Worm (Caenorhabditis elegans): ENCODE results near the gene atic-1.

Gene atic-1

DNA sequence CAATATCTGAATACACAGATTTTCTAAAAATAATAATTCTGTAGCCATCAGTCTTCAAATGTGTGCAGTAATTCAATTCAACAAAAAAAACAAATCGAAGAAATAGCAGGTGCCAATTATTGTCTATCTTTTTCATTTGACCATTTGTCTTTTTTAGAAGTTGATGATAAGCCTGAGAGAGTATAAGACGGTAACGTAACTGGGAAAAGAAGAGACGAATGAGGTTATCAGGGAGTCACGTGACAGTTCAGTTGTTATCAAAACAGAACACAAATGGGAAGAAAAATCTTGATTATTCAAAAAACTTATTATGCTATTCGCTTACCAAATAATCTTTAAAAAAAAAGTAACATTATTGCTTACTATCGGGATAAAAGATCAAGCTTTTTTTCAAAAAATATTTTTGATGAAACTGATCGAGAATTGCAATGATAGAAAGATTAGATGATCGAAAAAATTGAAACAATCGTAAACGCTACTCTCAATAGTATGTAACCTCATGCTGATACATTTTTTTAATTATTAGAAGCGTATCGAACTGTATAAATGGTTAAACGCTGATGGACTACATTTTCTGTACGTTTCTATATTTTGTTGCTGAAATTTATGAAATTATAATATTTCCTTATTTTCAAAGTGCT is 37.4 kb upstream of the atic-1 start (continued):
- TF ChIP-seq ceh-20 (GFP tag; IDR thresholded peaks at IDR 0.05) (no peak), dmd-8 (GFP tag; IDR thresholded peaks at IDR 0.05) (no peak), fkh-10 (GFP tag; optimal IDR thresholded peaks at IDR 0.05) (no peak), nhr-10 (tag; optimal IDR thresholded peaks at IDR 0.05) (no peak)

DNA sequence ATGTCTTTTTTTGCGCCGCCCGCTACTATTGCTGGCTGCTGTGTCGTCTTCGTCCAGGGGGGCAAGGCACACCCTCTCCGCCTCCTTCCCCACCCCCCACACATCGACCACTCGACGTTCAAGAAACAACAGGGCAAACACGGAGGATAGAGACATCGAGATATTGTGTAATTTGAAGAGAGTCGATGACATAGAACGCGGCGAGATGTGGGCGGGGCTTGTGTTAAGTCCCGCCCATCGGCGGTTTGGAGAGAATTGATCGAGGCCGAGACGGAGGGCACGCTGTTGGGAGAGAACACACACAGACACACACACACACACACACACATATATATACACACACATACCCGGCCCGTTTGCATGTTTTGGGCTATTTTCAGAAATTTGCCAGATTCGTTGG is 36.2 kb upstream of the atic-1 start:
- TF ChIP-seq F37D6.2 (tag; optimal IDR thresholded peaks at IDR 0.05), result peak; percentile 51
- TF ChIP-seq hlh-11 (tag; optimal IDR thresholded peaks at IDR 0.05), result peak; percentile 92
- peak; percentile 25 to 57 for TF ChIP-seq daf-16 (GFP tag; optimal IDR thresholded peaks at IDR 0.05)
- TF ChIP-seq daf-16 (tag; optimal IDR thresholded peaks at IDR 0.05), result peak; percentile 72
- TF ChIP-seq ceh-32 (tag; optimal IDR thresholded peaks at IDR 0.05; ENCODE audit: poor library complexity), result peak; percentile 39
- TF ChIP-seq tra-1 (GFP tag; IDR thresholded peaks at IDR 0.05), result peak; percentile 44; the same call in 1 of the 2 replicates
- peak; percentile 45 for TF ChIP-seq ceh-28 (tag; optimal IDR thresholded peaks at IDR 0.05)
- TF ChIP-seq hif-1 (tag; optimal IDR thresholded peaks at IDR 0.05), result peak in 1 of 2 experiments; percentile 60
- no peak for TF ChIP-seq tag-97 (GFP tag; IDR thresholded peaks at IDR 0.05)
- no peak for TF ChIP-seq lir-3 (tag; optimal IDR thresholded peaks at IDR 0.05)
- TF ChIP-seq pha-4 (GFP tag; IDR thresholded peaks at IDR 0.05), result peak; percentile 22; the same call in 1 of the 2 replicates
- no peak for TF ChIP-seq pha-4 (tag; optimal IDR thresholded peaks at IDR 0.05)
- peak; percentile 99 for TF ChIP-seq aha-1 (tag)
- peak; percentile 79 for TF ChIP-seq hlh-30 (tag; optimal IDR thresholded peaks at IDR 0.05; ENCODE audit: insufficient read depth)
- TF ChIP-seq Y48G9A.11 (GFP tag; IDR thresholded peaks at IDR 0.05), result no peak
- no peak for TF ChIP-seq ZK546.5 (tag; optimal IDR thresholded peaks at IDR 0.05)
- TF ChIP-seq cey-2 (tag; optimal IDR thresholded peaks at IDR 0.05; ENCODE audit: borderline replicate concordance, insufficient read depth), result no peak
- TF ChIP-seq mep-1 (tag; optimal IDR thresholded peaks at IDR 0.05), result peak; percentile 89
- no peak for TF ChIP-seq lin-29 (GFP tag; IDR thresholded peaks at IDR 0.05)
- TF ChIP-seq F44E2.7 (GFP tag; IDR thresholded peaks at IDR 0.05), result 0 out of 2 replicates have a peak, but pooled peaks have one; percentile 11
- TF ChIP-seq gei-8 (GFP tag; optimal IDR thresholded peaks at IDR 0.05), result no peak
- TF ChIP-seq lsy-2 (tag; optimal IDR thresholded peaks at IDR 0.05), result peak; percentile 29 to 74
- no peak for TF ChIP-seq daf-8 (GFP tag; IDR thresholded peaks at IDR 0.05)
- no peak for TF ChIP-seq nhr-10 (tag; optimal IDR thresholded peaks at IDR 0.05)
- no peak for TF ChIP-seq attf-4 (tag; optimal IDR thresholded peaks at IDR 0.05)
- no peak for TF ChIP-seq F26F4.8 (GFP tag; conservative IDR thresholded peaks at IDR 0.05)
- peak; percentile 59 for TF ChIP-seq fkh-10 (GFP tag; optimal IDR thresholded peaks at IDR 0.05)
- no peak for TF ChIP-seq lin-15B (tag; optimal IDR thresholded peaks at IDR 0.05)
- 0 out of 2 replicates have a peak, but pooled peaks have one; percentile 58 for TF ChIP-seq D1046.2 (GFP tag; IDR thresholded peaks at IDR 0.05)
- no peak for TF ChIP-seq nhr-237 (tag; optimal IDR thresholded peaks at IDR 0.05)
- TF ChIP-seq set-16 (GFP tag; IDR thresholded peaks at IDR 0.05), result peak; percentile 82
- TF ChIP-seq ctbp-1 (GFP tag; IDR thresholded peaks at IDR 0.05), result peak; percentile 70
- peak; percentile 49 for TF ChIP-seq lin-38 (GFP tag; IDR thresholded peaks at IDR 0.05)
- TF ChIP-seq dmd-8 (GFP tag; IDR thresholded peaks at IDR 0.05), result 0 out of 2 replicates have a peak, but pooled peaks have one; percentile 55
- TF ChIP-seq ztf-11 (tag; optimal IDR thresholded peaks at IDR 0.05), result no peak
- TF ChIP-seq daf-19 (GFP tag; conservative IDR thresholded peaks at IDR 0.05), result no peak
- TF ChIP-seq daf-12 (tag; optimal IDR thresholded peaks at IDR 0.05), result no peak
- no peak for TF ChIP-seq madf-9 (GFP tag; conservative IDR thresholded peaks at IDR 0.05)
- TF ChIP-seq egl-27 (tag; optimal IDR thresholded peaks at IDR 0.05), result no peak
- TF ChIP-seq zip-11 (GFP tag; IDR thresholded peaks at IDR 0.05), result no peak
- TF ChIP-seq zfp-2 (tag; optimal IDR thresholded peaks at IDR 0.05), result no peak
- TF ChIP-seq unc-39 (tag; optimal IDR thresholded peaks at IDR 0.05), result no peak
- no peak for TF ChIP-seq Y75B8A.6 (GFP tag; IDR thresholded peaks at IDR 0.05)
- no peak for TF ChIP-seq mdt-29 (GFP tag; IDR thresholded peaks at IDR 0.05)
- no peak for TF ChIP-seq sdz-12 (GFP tag; optimal IDR thresholded peaks at IDR 0.05)
- 0 out of 2 replicates have a peak, but pooled peaks have one; percentile 53 for TF ChIP-seq ZK337.2 (GFP tag; IDR thresholded peaks at IDR 0.05)
- TF ChIP-seq ama-1 (optimal IDR thresholded peaks at IDR 0.05), result peak; percentile 24

Data from whole organism, L4 larva.